Fruit fly (Drosophila melanogaster) whole organism, wandering third instar larva: ENCODE results near the gene Gr93b.

Experiments
- Abd-B ChIP-seq: fragments of >200 bp; optimal IDR thresholded peaks from 2 replicates; lab custom pipeline; 2017; ENCODE audit warnings: missing biosample characterization, missing genetic modification characterization
- CG32264 ChIP-seq: fragments of 200-800 bp; sonication (Bioruptor generic); optimal IDR thresholded peaks from 2 replicates; lab custom pipeline; 2016; ENCODE audit warnings: missing biosample characterization, missing genetic modification characterization
- CG9705 ChIP-seq: fragments of 200-800 bp; sonication (Bioruptor generic); optimal IDR thresholded peaks from 2 replicates; lab custom pipeline; 2018; ENCODE audit warnings: missing biosample characterization, mild to moderate bottlenecking, missing genetic modification characterization
- CrebA ChIP-seq: fragments of 200-800 bp; sonication (Bioruptor generic); optimal IDR thresholded peaks from 2 replicates; lab custom pipeline; 2016; ENCODE audit warnings: missing biosample characterization, mild to moderate bottlenecking, missing genetic modification characterization, borderline replicate concordance
- Dfd ChIP-seq: fragments of >200 bp; optimal IDR thresholded peaks from 2 replicates; lab custom pipeline; 2017; ENCODE audit warnings: missing biosample characterization, missing genetic modification characterization
- Dif ChIP-seq: fragments of 200-275, 200-300 bp; sonication (Bioruptor generic); optimal IDR thresholded peaks from 2 replicates; lab custom pipeline; 2018; ENCODE audit warnings: missing biosample characterization, missing genetic modification characterization; ENCODE audit not compliant: partially characterized antibody
- GATAd ChIP-seq: sonication (Bioruptor generic); optimal IDR thresholded peaks from 2 replicates; lab custom pipeline; 2016; ENCODE audit warnings: missing biosample characterization, missing genetic modification characterization
- HLH106 ChIP-seq: fragments of 200-800 bp; optimal IDR thresholded peaks from 3 replicates; lab custom pipeline; 2019; ENCODE audit warnings: missing biosample characterization, mild to moderate bottlenecking, missing genetic modification characterization, moderate library complexity
- Hnf4 ChIP-seq: fragments of 200-800 bp; sonication (Bioruptor generic); optimal IDR thresholded peaks from 2 replicates; lab custom pipeline; 2016; ENCODE audit warnings: missing biosample characterization, mild to moderate bottlenecking, missing genetic modification characterization
- Hr78 ChIP-seq: fragments of >200 bp; optimal IDR thresholded peaks from 2 replicates; lab custom pipeline; 2017; ENCODE audit warnings: missing biosample characterization, missing genetic modification characterization
- Hr83 ChIP-seq: fragments of 200-300 bp; sonication (Bioruptor generic); optimal IDR thresholded peaks from 2 replicates; lab custom pipeline; 2016; ENCODE audit warnings: missing biosample characterization, mild to moderate bottlenecking, missing genetic modification characterization, moderate library complexity; ENCODE audit not compliant: poor library complexity, severe bottlenecking
- Jra ChIP-seq: sonication (Bioruptor generic); optimal IDR thresholded peaks from 2 replicates; lab custom pipeline; 2016; ENCODE audit warnings: missing biosample characterization, missing genetic modification characterization
- Mio ChIP-seq: sonication (Bioruptor generic); optimal IDR thresholded peaks from 2 replicates; lab custom pipeline; 2016; ENCODE audit warnings: missing biosample characterization, missing genetic modification characterization
- Myc ChIP-seq: fragments of >200 bp; optimal IDR thresholded peaks from 2 replicates; lab custom pipeline; 2017
- N ChIP-seq: fragments of >200 bp; optimal IDR thresholded peaks from 2 replicates; lab custom pipeline; 2018; ENCODE audit warnings: missing biosample characterization, missing external identifiers, missing genetic modification characterization
- OdsH ChIP-seq: fragments of 200-800 bp; sonication (Bioruptor generic); optimal IDR thresholded peaks from 2 replicates; lab custom pipeline; 2016; ENCODE audit warnings: missing biosample characterization, mild to moderate bottlenecking, missing genetic modification characterization
- Rel ChIP-seq, 2 experiments: fragments of 200-800 bp; sonication (Bioruptor generic) in 1 of 2; optimal IDR thresholded peaks; 2 replicates in 1 of 2; 3 replicates in 1 of 2; lab custom pipeline; 2016 to 2019; ENCODE audit warnings: mild to moderate bottlenecking in 2 of 2, missing biosample characterization in 2 of 2, missing genetic modification characterization in 2 of 2, moderate library complexity in 1 of 2
- Sp1 ChIP-seq: fragments of 200-800 bp; sonication (Bioruptor generic); optimal IDR thresholded peaks from 3 replicates; lab custom pipeline; 2019; ENCODE audit warnings: missing biosample characterization, mild to moderate bottlenecking, missing genetic modification characterization, moderate library complexity
- Vsx2 ChIP-seq: fragments of 200-300, 225-300 bp; sonication (Bioruptor generic); optimal IDR thresholded peaks from 2 replicates; lab custom pipeline; 2018; ENCODE audit warnings: missing biosample characterization, missing genetic modification characterization; ENCODE audit not compliant: partially characterized antibody
- br ChIP-seq: fragments of 200-800 bp; sonication (Bioruptor generic); optimal IDR thresholded peaks from 2 replicates; lab custom pipeline; 2016; ENCODE audit warnings: missing biosample characterization, missing genetic modification characterization
- brk ChIP-seq: fragments of 200-800 bp; sonication (Bioruptor generic); optimal IDR thresholded peaks from 2 replicates; lab custom pipeline; 2016; ENCODE audit warnings: missing biosample characterization, mild to moderate bottlenecking, missing genetic modification characterization
- dl ChIP-seq, 2 experiments: fragments of 175-275, 200-275 bp in 1 of 2; fragments of 200-275 bp in 1 of 2; sonication (Bioruptor generic); optimal IDR thresholded peaks; lab custom pipeline; 2018; ENCODE audit warnings: mild to moderate bottlenecking in 2 of 2, missing biosample characterization in 2 of 2, missing genetic modification characterization in 2 of 2, moderate library complexity in 2 of 2; ENCODE audit not compliant: partially characterized antibody in 2 of 2, insufficient read depth in 1 of 2
- dmrt93B ChIP-seq: fragments of 200-800 bp; sonication (Bioruptor generic); optimal IDR thresholded peaks from 2 replicates; lab custom pipeline; 2018; ENCODE audit warnings: missing biosample characterization, mild to moderate bottlenecking, missing genetic modification characterization
- dsf ChIP-seq: sonication (Bioruptor generic); optimal IDR thresholded peaks from 2 replicates; lab custom pipeline; 2016; ENCODE audit warnings: missing biosample characterization, missing genetic modification characterization, borderline replicate concordance
- ey ChIP-seq: fragments of 200-800 bp; sonication (Bioruptor generic); optimal IDR thresholded peaks from 2 replicates; lab custom pipeline; 2016; ENCODE audit warnings: missing biosample characterization, missing genetic modification characterization
- foxo ChIP-seq, 2 experiments: fragments of 200-800 bp; sonication (Bioruptor generic); optimal IDR thresholded peaks; 2 replicates in 1 of 2; 3 replicates in 1 of 2; lab custom pipeline; 2016 to 2017; ENCODE audit warnings: missing biosample characterization in 2 of 2, missing genetic modification characterization in 2 of 2
- fru ChIP-seq: fragments of 200-800 bp; sonication (Bioruptor generic); optimal IDR thresholded peaks from 3 replicates; lab custom pipeline; 2016; ENCODE audit warnings: missing biosample characterization, mild to moderate bottlenecking, missing genetic modification characterization
- h ChIP-seq: fragments of 200-800 bp; sonication (Bioruptor generic); optimal IDR thresholded peaks from 3 replicates; lab custom pipeline; 2016; ENCODE audit warnings: missing biosample characterization, mild to moderate bottlenecking, missing genetic modification characterization
- jim ChIP-seq: fragments of 175-275, 200-325 bp; sonication (Bioruptor generic); optimal IDR thresholded peaks from 2 replicates; lab custom pipeline; 2016; ENCODE audit warnings: missing biosample characterization, mild to moderate bottlenecking, missing genetic modification characterization
- lola ChIP-seq: fragments of >200 bp; optimal IDR thresholded peaks from 2 replicates; lab custom pipeline; 2017; ENCODE audit warnings: missing biosample characterization, missing genetic modification characterization
- pan ChIP-seq: fragments of >200 bp; optimal IDR thresholded peaks from 2 replicates; lab custom pipeline; 2017
- psq ChIP-seq: fragments of 200-800 bp; sonication (Bioruptor generic); optimal IDR thresholded peaks from 3 replicates; lab custom pipeline; 2017; ENCODE audit warnings: missing biosample characterization, mild to moderate bottlenecking, missing genetic modification characterization, moderate library complexity
- rgr ChIP-seq: fragments of 200-800 bp; sonication (Bioruptor generic); optimal IDR thresholded peaks from 3 replicates; lab custom pipeline; 2016; ENCODE audit warnings: missing biosample characterization, mild to moderate bottlenecking, missing genetic modification characterization
- sage ChIP-seq: fragments of 200-800 bp; sonication (Bioruptor generic); optimal IDR thresholded peaks from 2 replicates; lab custom pipeline; 2016; ENCODE audit warnings: missing biosample characterization, mild to moderate bottlenecking, missing genetic modification characterization
- sv ChIP-seq: fragments of 200-800 bp; sonication (Bioruptor generic); optimal IDR thresholded peaks from 3 replicates; lab custom pipeline; 2016; ENCODE audit warnings: missing biosample characterization, missing genetic modification characterization
- tai ChIP-seq: sonication (Bioruptor generic); optimal IDR thresholded peaks from 2 replicates; lab custom pipeline; 2016; ENCODE audit warnings: missing biosample characterization, missing genetic modification characterization
- usp ChIP-seq: fragments of >200 bp; optimal IDR thresholded peaks from 2 replicates; lab custom pipeline; 2017; ENCODE audit warnings: missing biosample characterization, missing genetic modification characterization
- woc ChIP-seq: sonication (Bioruptor generic); optimal IDR thresholded peaks from 2 replicates; lab custom pipeline; 2016; ENCODE audit warnings: missing biosample characterization, mild to moderate bottlenecking, missing genetic modification characterization

Gene Gr93b

DNA sequence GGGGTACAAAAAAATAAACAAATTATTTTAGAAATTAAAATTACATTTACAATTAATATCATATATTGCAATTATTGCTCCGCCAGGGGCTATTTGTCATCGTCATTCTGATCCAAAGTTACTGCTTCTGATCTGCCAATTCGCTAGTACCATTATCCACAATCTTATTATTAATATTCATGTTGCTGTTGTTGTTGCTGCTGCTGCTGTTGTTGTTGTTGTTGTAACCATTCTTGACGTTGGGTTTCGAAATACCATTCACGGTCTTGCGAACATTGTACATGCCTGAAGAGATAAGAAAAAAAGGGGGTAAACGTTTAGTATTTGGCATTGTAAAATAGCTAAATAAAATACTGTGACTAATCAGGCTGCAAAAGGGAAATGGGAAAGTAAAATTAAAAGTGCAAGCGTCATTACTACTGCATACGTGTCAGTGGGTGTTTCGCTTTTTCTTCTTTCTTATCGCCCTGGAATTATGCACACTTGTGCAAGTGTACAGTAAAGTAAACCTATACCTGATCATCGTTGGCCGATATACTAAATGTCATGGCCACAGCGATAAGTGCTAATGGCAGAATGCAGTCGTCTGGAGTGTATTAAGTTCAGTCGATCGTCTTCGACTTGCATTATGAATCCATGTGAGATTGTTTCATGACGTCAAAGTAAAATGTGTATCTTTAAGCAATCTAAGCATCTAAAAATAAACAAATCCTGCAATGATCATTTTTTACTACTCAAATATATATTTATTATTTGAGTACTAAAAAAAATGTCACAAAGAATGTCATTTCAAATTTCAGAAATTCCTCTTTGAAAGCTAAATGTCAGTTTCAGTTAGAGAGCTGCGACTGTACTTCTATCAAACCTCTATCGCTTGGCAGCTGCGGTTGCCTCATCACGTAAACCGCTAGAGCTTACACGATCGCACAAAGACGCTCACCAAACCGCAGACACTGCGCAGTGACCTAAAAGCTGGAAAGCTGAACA lies 8.3 kb upstream of the Gr93b start:
- TF ChIP-seq Dif (peak; percentile 36), CrebA (peak; percentile 58), pan (lab: Kevin White, UChicago) (no peak), Rel (GFP tag; optimal IDR thresholded peaks at IDR 0.05; lab: Kevin White, UChicago) (no peak), Rel (tag; optimal IDR thresholded peaks at IDR 0.05; lab: Kevin White, UChicago) (peak; percentile 51), brk (no peak)

DNA sequence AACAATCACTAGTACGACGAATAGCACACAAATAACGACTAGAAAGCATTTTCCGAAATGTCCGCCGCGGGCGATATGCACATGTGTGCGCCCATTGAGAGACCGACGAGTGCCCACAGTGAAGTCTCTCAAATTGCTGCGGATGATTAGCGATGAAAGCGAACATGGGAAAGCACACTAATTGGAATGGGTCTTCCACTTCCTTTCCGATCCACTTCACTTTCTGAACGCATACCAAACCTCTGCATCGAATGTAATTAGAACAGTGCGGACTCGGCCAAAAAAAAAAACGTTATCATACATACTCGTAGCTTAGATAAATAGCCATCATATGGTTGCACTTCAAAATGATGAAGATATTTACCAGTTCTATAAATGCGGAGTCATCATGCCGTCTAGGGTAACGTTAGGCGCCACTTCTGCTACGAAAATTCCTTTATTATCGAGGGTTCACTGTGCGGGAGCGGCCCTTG lies 6.5 kb upstream of the Gr93b start:
- TF ChIP-seq br (GFP tag; lab: Kevin White, UChicago): peak; percentile 40
- no peak for TF ChIP-seq Hr78 (GFP tag; lab: Kevin White, UChicago)
- no peak for TF ChIP-seq CG32264 (GFP tag; lab: Kevin White, UChicago)
- TF ChIP-seq dsf (GFP tag; lab: Kevin White, UChicago): no peak
- TF ChIP-seq ey: peak; percentile 51
- no peak for TF ChIP-seq usp (GFP tag; lab: Kevin White, UChicago)
- peak; percentile 26 for TF ChIP-seq woc
- no peak for TF ChIP-seq CrebA
- TF ChIP-seq Rel (GFP tag; optimal IDR thresholded peaks at IDR 0.05; lab: Kevin White, UChicago): no peak
- peak; percentile 91 for TF ChIP-seq Rel (tag; optimal IDR thresholded peaks at IDR 0.05; lab: Kevin White, UChicago)
- TF ChIP-seq rgr (GFP tag; lab: Kevin White, UChicago): peak; percentile 20
- TF ChIP-seq fru (GFP tag; lab: Kevin White, UChicago): peak; percentile 29
- peak; percentile 0 for TF ChIP-seq OdsH (GFP tag; lab: Kevin White, UChicago)
- TF ChIP-seq Abd-B (GFP tag; lab: Kevin White, UChicago): no peak
- no peak for TF ChIP-seq CG9705 (GFP tag; lab: Kevin White, UChicago)
- peak in 1 of 2 experiments; percentile 23 for TF ChIP-seq foxo (GFP tag; optimal IDR thresholded peaks at IDR 0.05; lab: Kevin White, UChicago)
- TF ChIP-seq psq (GFP tag; lab: Kevin White, UChicago): peak; percentile 26
- TF ChIP-seq dmrt93B (GFP tag; lab: Kevin White, UChicago): peak; percentile 24
- TF ChIP-seq h: peak; percentile 51
- peak; percentile 3 for TF ChIP-seq HLH106 (tag; lab: Kevin White, UChicago)

DNA sequence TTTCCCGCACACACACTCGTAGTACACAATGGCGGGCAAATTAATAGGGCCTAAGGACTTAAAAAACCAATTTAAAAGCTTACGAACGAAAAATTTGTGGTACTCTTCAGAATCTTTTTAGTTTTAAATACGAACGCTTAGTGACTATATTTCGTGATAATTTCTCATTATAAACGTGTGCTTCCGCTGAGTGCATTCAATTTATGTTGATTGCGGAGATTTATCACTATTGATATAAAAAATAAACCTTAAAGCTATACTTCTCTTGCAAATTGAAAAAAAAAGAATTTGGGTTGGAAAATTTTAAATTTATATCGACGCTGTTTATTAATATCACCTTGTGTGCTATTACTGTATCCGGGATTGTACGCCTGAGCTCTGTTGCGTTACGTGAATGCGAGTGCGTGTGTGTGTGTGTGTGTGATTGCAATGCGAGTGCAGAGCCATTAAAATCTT lies 5.5 kb upstream of the Gr93b start:
- peak; percentile 93 for TF ChIP-seq CG32264 (GFP tag; lab: Kevin White, UChicago)
- no peak for TF ChIP-seq dl (GFP tag; optimal IDR thresholded peaks at IDR 0.05; lab: Kevin White, UChicago; ENCODE audit: insufficient read depth in 1 of 2, partially characterized antibody in 2 of 2)
- TF ChIP-seq Jra (GFP tag; lab: Kevin White, UChicago): peak; percentile 90
- no peak for TF ChIP-seq pan (lab: Kevin White, UChicago)
- TF ChIP-seq Dfd (GFP tag; lab: Kevin White, UChicago): peak; percentile 87
- TF ChIP-seq Hr83 (GFP tag; lab: Kevin White, UChicago): no peak
- no peak for TF ChIP-seq N (GFP tag; lab: Kevin White, UChicago)
- TF ChIP-seq sage (GFP tag; lab: Kevin White, UChicago): peak; percentile 87
- TF ChIP-seq foxo (GFP tag; optimal IDR thresholded peaks at IDR 0.05; lab: Kevin White, UChicago): peak; percentile 87 to 97
- TF ChIP-seq lola (GFP tag; lab: Kevin White, UChicago): no peak
- no peak for TF ChIP-seq jim (GFP tag; lab: Kevin White, UChicago)
- TF ChIP-seq usp (GFP tag; lab: Kevin White, UChicago): no peak
- peak; percentile 95 for TF ChIP-seq ey
- TF ChIP-seq h: peak; percentile 96
- peak; percentile 73 for TF ChIP-seq Rel (GFP tag; optimal IDR thresholded peaks at IDR 0.05; lab: Kevin White, UChicago)
- peak; percentile 74 for TF ChIP-seq Rel (tag; optimal IDR thresholded peaks at IDR 0.05; lab: Kevin White, UChicago)
- peak; percentile 71 for TF ChIP-seq dsf (GFP tag; lab: Kevin White, UChicago)
- TF ChIP-seq GATAd (GFP tag; lab: Kevin White, UChicago): no peak
- TF ChIP-seq br (GFP tag; lab: Kevin White, UChicago): peak; percentile 95
- peak; percentile 97 for TF ChIP-seq OdsH (GFP tag; lab: Kevin White, UChicago)
- TF ChIP-seq Mio: no peak
- TF ChIP-seq psq (GFP tag; lab: Kevin White, UChicago): peak; percentile 93
- TF ChIP-seq dmrt93B (GFP tag; lab: Kevin White, UChicago): peak; percentile 95
- no peak for TF ChIP-seq Vsx2
- TF ChIP-seq tai (GFP tag; lab: Kevin White, UChicago): peak; percentile 82
- no peak for TF ChIP-seq CrebA
- no peak for TF ChIP-seq Myc (lab: Kevin White, UChicago)
- peak; percentile 97 for TF ChIP-seq woc
- TF ChIP-seq fru (GFP tag; lab: Kevin White, UChicago): peak; percentile 98
- peak; percentile 94 for TF ChIP-seq rgr (GFP tag; lab: Kevin White, UChicago)
- TF ChIP-seq Dif: no peak
- peak; percentile 89 for TF ChIP-seq Hnf4 (GFP tag; lab: Kevin White, UChicago)
- TF ChIP-seq sv: peak; percentile 31
- peak; percentile 91 for TF ChIP-seq CG9705 (GFP tag; lab: Kevin White, UChicago)
- peak; percentile 95 for TF ChIP-seq HLH106 (tag; lab: Kevin White, UChicago)
- peak; percentile 96 for TF ChIP-seq Sp1
- no peak for TF ChIP-seq Abd-B (GFP tag; lab: Kevin White, UChicago)
- peak; percentile 82 for TF ChIP-seq brk
- no peak for TF ChIP-seq Hr78 (GFP tag; lab: Kevin White, UChicago)
- TF ChIP-seq, all 38 proteins: peak for 23
